Fruit fly (Drosophila melanogaster) whole organism, pupa: ENCODE results near the gene chm.

Experiments
- CG10348 ChIP-seq: fragments of 200-800 bp; sonication (Bioruptor generic); IDR thresholded peaks from 2 replicates; pipeline ENCODE4 v1.3.6; 2022; ENCODE audit warnings: missing biosample characterization, missing genetic modification characterization
- CG12605 ChIP-seq: fragments of 200-800 bp; sonication (Bioruptor generic); IDR thresholded peaks from 2 replicates; pipeline ENCODE4 v1.3.6; 2022; ENCODE audit warnings: missing biosample characterization, missing genetic modification characterization
- CG13204 ChIP-seq: fragments of 200-800 bp; sonication (Bioruptor generic); optimal IDR thresholded peaks from 2 replicates; lab custom pipeline; 2018; ENCODE audit warnings: missing biosample characterization, mild to moderate bottlenecking, missing genetic modification characterization, moderate library complexity
- CG14655 ChIP-seq: fragments of 200-800 bp; sonication (Bioruptor generic); optimal IDR thresholded peaks from 3 replicates; lab custom pipeline; 2017; ENCODE audit warnings: mild to moderate bottlenecking, missing biosample characterization, missing genetic modification reagents, missing genetic modification characterization
- CG15710 ChIP-seq: fragments of 200-800 bp; sonication (Bioruptor generic); optimal IDR thresholded peaks from 2 replicates; lab custom pipeline; 2018; ENCODE audit warnings: missing biosample characterization, mild to moderate bottlenecking, missing genetic modification characterization, moderate library complexity
- CG17806 ChIP-seq: fragments of 200-800 bp; sonication (Bioruptor generic); optimal IDR thresholded peaks from 2 replicates; lab custom pipeline; 2018; ENCODE audit warnings: missing biosample characterization, mild to moderate bottlenecking, missing genetic modification characterization, moderate library complexity
- CG32121 ChIP-seq: fragments of 200-800 bp; sonication (Bioruptor generic); IDR thresholded peaks from 2 replicates; pipeline ENCODE4 v1.3.6; 2022; ENCODE audit warnings: missing biosample characterization, missing genetic modification characterization
- CG34367 ChIP-seq: fragments of 200-800 bp; sonication (Bioruptor generic); optimal IDR thresholded peaks from 2 replicates; lab custom pipeline; 2018; ENCODE audit warnings: missing biosample characterization, mild to moderate bottlenecking, missing genetic modification characterization
- CG4496 ChIP-seq: fragments of 200-800 bp; sonication (Bioruptor generic); IDR thresholded peaks from 3 replicates; pipeline ENCODE4 v1.3.6; 2022; ENCODE audit warnings: missing biosample characterization, missing genetic modification characterization
- CG8159 ChIP-seq: fragments of 200-800 bp; sonication (Bioruptor generic); optimal IDR thresholded peaks from 3 replicates; lab custom pipeline; 2018; ENCODE audit warnings: missing biosample characterization, mild to moderate bottlenecking, missing genetic modification characterization, moderate library complexity
- CG8301 ChIP-seq: fragments of 200-800 bp; sonication (Bioruptor generic); optimal IDR thresholded peaks from 2 replicates; lab custom pipeline; 2018; ENCODE audit warnings: missing biosample characterization, mild to moderate bottlenecking, missing genetic modification characterization
- CG9948 ChIP-seq: fragments of 200-800 bp; sonication (Bioruptor generic); optimal IDR thresholded peaks from 2 replicates; lab custom pipeline; 2018; ENCODE audit warnings: missing biosample characterization, mild to moderate bottlenecking, missing genetic modification characterization, moderate library complexity
- D1 ChIP-seq: fragments of 200-800 bp; sonication (Bioruptor generic); optimal IDR thresholded peaks from 2 replicates; lab custom pipeline; 2018; ENCODE audit warnings: missing biosample characterization, mild to moderate bottlenecking, missing genetic modification characterization, moderate library complexity
- EcR ChIP-seq: fragments of 200-800 bp; sonication (Bioruptor generic); optimal IDR thresholded peaks from 3 replicates; lab custom pipeline; 2019; ENCODE audit warnings: missing biosample characterization, missing genetic modification characterization, mild to moderate bottlenecking, moderate library complexity, missing genetic modification reagents
- Ets98B ChIP-seq: fragments of 200-800 bp; sonication (Bioruptor generic); IDR thresholded peaks from 2 replicates; pipeline ENCODE4 v1.3.6; 2022; ENCODE audit warnings: missing biosample characterization, missing genetic modification characterization
- Pif1A ChIP-seq: fragments of 200-800 bp; sonication (Bioruptor generic); optimal IDR thresholded peaks from 3 replicates; lab custom pipeline; 2016; ENCODE audit warnings: missing biosample characterization, missing genetic modification characterization
- Pif1B ChIP-seq: fragments of 200-800 bp; sonication (Bioruptor generic); optimal IDR thresholded peaks from 3 replicates; lab custom pipeline; 2016; ENCODE audit warnings: missing biosample characterization, missing genetic modification characterization
- Snoo ChIP-seq: fragments of 200-800 bp; sonication (Bioruptor generic); optimal IDR thresholded peaks from 3 replicates; lab custom pipeline; 2017; ENCODE audit warnings: missing biosample characterization, mild to moderate bottlenecking, missing genetic modification characterization, inconsistent platforms
- fd96Ca ChIP-seq: fragments of 200-800 bp; sonication (Bioruptor generic); IDR thresholded peaks from 3 replicates; pipeline ENCODE4 v1.3.6; 2022; ENCODE audit warnings: missing biosample characterization, missing genetic modification characterization
- gl ChIP-seq: fragments of 200-800 bp; sonication (Bioruptor generic); optimal IDR thresholded peaks from 2 replicates; lab custom pipeline; 2018; ENCODE audit warnings: missing biosample characterization, mild to moderate bottlenecking, missing genetic modification characterization
- rn ChIP-seq: fragments of 200-800 bp; sonication (Bioruptor generic); IDR thresholded peaks from 2 replicates; pipeline ENCODE4 v1.3.6; 2022; ENCODE audit warnings: missing biosample characterization, missing genetic modification characterization

Gene chm

dm6 chr2L:7447820-7448219, 35.6 kb downstream of the chm start:
- TF ChIP-seq CG9948 (tag; lab: Kevin White, UChicago) (no peak), Pif1B (GFP tag; lab: Kevin White, UChicago) (no peak), Ets98B (GFP tag; lab: Robert Waterston, UW) (no peak), CG15710 (tag; lab: Kevin White, UChicago) (no peak), CG12605 (GFP tag; lab: Robert Waterston, UW) (no peak), D1 (tag; lab: Kevin White, UChicago) (peak; percentile 12), CG13204 (no peak), gl (no peak)

DNA sequence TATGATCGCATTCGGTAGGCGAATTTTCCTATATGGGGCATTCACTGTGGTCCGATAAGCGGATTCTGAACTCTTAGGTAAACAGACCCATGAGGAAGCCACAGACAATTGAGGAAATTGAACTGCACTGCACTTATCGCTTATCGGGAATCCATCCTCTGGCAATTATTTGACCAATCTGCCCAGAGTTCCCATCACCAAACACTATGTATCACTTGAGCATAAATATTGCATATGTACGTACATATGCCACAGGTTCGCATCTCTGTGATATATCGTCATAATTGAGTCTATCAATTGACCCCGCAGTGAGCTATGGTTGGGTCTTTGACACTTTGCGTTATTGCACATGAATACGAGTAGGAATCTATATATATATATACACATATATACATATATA, 36.2 kb downstream of the chm start:
- TF ChIP-seq CG32121 (GFP tag; lab: Robert Waterston, UW): no peak
- TF ChIP-seq EcR: peak; percentile 41

DNA sequence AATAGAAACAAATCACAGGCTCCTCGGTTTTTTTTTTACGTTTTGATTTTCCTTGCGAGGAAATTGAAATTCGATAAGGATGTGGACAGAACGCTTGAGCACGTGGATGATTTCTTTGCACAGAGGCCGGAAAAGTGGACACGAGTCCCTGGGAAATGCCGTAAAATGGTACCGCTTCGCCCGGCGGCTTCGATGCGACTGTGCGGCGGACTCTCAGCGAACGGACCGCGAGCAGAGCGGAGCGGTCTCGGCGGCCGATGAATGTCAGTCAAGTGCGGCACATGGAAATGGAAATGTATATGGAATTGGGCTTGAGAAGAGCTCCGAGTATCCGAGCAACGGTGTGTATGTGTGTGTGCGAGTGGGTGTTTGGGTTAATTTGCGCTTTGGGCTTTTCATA, 38.7 kb downstream of the chm start, which contains the start of gene santa-maria:
Gene santa-maria (minus strand): TSS at position 279 of the 400 bp plus-strand sequence.
- TF ChIP-seq CG17806 (tag; lab: Kevin White, UChicago): no peak
- no peak for TF ChIP-seq Snoo (tag; lab: Kevin White, UChicago)
- TF ChIP-seq fd96Ca (GFP tag; lab: Robert Waterston, UW): no peak
- no peak for TF ChIP-seq CG4496
- TF ChIP-seq Pif1A (GFP tag; lab: Kevin White, UChicago): no peak
- TF ChIP-seq CG34367 (tag; lab: Kevin White, UChicago): no peak
- TF ChIP-seq rn (GFP tag; lab: Robert Waterston, UW): 0 out of 2 replicates have a peak, but pooled peaks have one; percentile 13
- TF ChIP-seq CG13204: peak; percentile 72
- no peak for TF ChIP-seq Ets98B (GFP tag; lab: Robert Waterston, UW)
- TF ChIP-seq CG8301 (tag; lab: Kevin White, UChicago): no peak
- no peak for TF ChIP-seq CG32121 (GFP tag; lab: Robert Waterston, UW)
- TF ChIP-seq CG14655 (GFP tag; lab: Kevin White, UChicago): no peak
- no peak for TF ChIP-seq EcR
- 0 out of 2 replicates have a peak, but pooled peaks have one; percentile 19 for TF ChIP-seq CG12605 (GFP tag; lab: Robert Waterston, UW)
- no peak for TF ChIP-seq D1 (tag; lab: Kevin White, UChicago)
- no peak for TF ChIP-seq CG10348 (GFP tag; lab: Robert Waterston, UW)
- no peak for TF ChIP-seq CG8159 (tag; lab: Kevin White, UChicago)
- TF ChIP-seq, all 21 proteins: peak for 3

dm6 chr2L:7452093-7452492, 39.9 kb downstream of the chm start:
- TF ChIP-seq D1 (tag; lab: Kevin White, UChicago): peak; percentile 1
- TF ChIP-seq CG8301 (tag; lab: Kevin White, UChicago): no peak

dm6 chr2L:7454112-7454511, 41.9 kb downstream of the chm start, which contains the start of gene Gr28a:
Gene Gr28a, minus strand, starts transcription at chr2L:7454212.
- no peak for TF ChIP-seq CG12605 (GFP tag; lab: Robert Waterston, UW)

- TF ChIP-seq rn (GFP tag; lab: Robert Waterston, UW) (no peak), CG8301 (tag; lab: Kevin White, UChicago) (no peak), EcR (no peak), CG8159 (tag; lab: Kevin White, UChicago) (no peak), CG17806 (tag; lab: Kevin White, UChicago) (no peak), CG14655 (GFP tag; lab: Kevin White, UChicago) (no peak), CG15710 (tag; lab: Kevin White, UChicago) (no peak), Pif1A (GFP tag; lab: Kevin White, UChicago) (no peak), Ets98B (GFP tag; lab: Robert Waterston, UW) (no peak), Snoo (tag; lab: Kevin White, UChicago) (no peak), CG13204 (no peak), CG34367 (tag; lab: Kevin White, UChicago) (no peak), CG32121 (GFP tag; lab: Robert Waterston, UW) (no peak)
Measured at dm6 chr2L:7462147-7462546, 49.9 kb downstream of the chm start, which contains the start of gene Gr28b. Gene Gr28b, minus strand, starts transcription at chr2L:7462247.

- TF ChIP-seq fd96Ca (GFP tag; lab: Robert Waterston, UW) (no peak), CG13204 (peak; percentile 64), CG8159 (tag; lab: Kevin White, UChicago) (no peak), CG15710 (tag; lab: Kevin White, UChicago) (no peak), Pif1B (GFP tag; lab: Kevin White, UChicago) (peak; percentile 16), D1 (tag; lab: Kevin White, UChicago) (no peak), rn (GFP tag; lab: Robert Waterston, UW) (no peak), Pif1A (GFP tag; lab: Kevin White, UChicago) (peak; percentile 40), Ets98B (GFP tag; lab: Robert Waterston, UW) (peak; percentile 26; the same call in 1 of the 2 replicates), gl (peak; percentile 69), CG34367 (tag; lab: Kevin White, UChicago) (peak; percentile 37), CG17806 (tag; lab: Kevin White, UChicago) (no peak), Snoo (tag; lab: Kevin White, UChicago) (peak; percentile 22), EcR (peak; percentile 83), CG8301 (tag; lab: Kevin White, UChicago) (no peak), CG4496 (no peak; the same call in 2 of the 3 replicates), CG9948 (tag; lab: Kevin White, UChicago) (no peak), CG12605 (GFP tag; lab: Robert Waterston, UW) (peak; percentile 43; the same call in 1 of the 2 replicates), CG32121 (GFP tag; lab: Robert Waterston, UW) (no peak), CG10348 (GFP tag; lab: Robert Waterston, UW) (no peak), CG14655 (GFP tag; lab: Kevin White, UChicago) (no peak)
Measured at dm6 chr2L:7466304-7466703, 54.1 kb downstream of the chm start, which contains the start of gene CG6055. Gene CG6055, plus strand, starts transcription at chr2L:7466543.
